Worm (Caenorhabditis elegans): ENCODE results near the gene Y70C5C.1.

DNA sequence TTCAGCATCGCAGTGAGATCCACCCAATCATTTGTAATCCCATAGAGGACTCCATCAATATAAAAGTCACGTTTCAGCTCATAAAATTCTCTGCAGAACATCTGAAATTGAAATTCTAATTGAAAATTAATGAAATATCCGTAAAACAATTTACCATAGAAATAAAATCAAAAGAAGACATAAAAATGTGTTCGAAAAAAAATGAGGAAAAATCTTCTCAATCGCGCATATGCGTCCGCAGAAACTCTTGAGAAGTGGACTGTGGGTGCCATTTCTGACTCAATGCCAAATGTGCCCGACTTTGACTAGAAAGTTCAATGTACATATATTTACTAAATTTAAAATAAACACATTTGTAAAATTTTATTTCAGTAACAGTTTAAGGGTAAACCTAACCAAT is 31.5 kb upstream of the Y70C5C.1 start, which contains the start of gene F14F8.9:
- no peak for TF ChIP-seq sea-2 (GFP tag; IDR thresholded peaks at IDR 0.05)
- no peak for TF ChIP-seq die-1 (tag; optimal IDR thresholded peaks at IDR 0.05)
- TF ChIP-seq ceh-100 (GFP tag; IDR thresholded peaks at IDR 0.05) = no peak
- no peak for TF ChIP-seq zfh-2 (GFP tag; conservative IDR thresholded peaks at IDR 0.05)
- no peak for TF ChIP-seq snpc-4 (GFP tag; optimal IDR thresholded peaks at IDR 0.05)
- TF ChIP-seq snpc-4 (tag; optimal IDR thresholded peaks at IDR 0.05) = no peak
- TF ChIP-seq dox-1 (GFP tag; IDR thresholded peaks at IDR 0.05) = no peak
- no peak for TF ChIP-seq nhr-80 (tag; optimal IDR thresholded peaks at IDR 0.05)
- TF ChIP-seq D2030.7 (GFP tag; IDR thresholded peaks at IDR 0.05) = no peak
- TF ChIP-seq hlh-12 (tag; optimal IDR thresholded peaks at IDR 0.05) = no peak
- no peak for TF ChIP-seq F49E8.2 (tag; optimal IDR thresholded peaks at IDR 0.05; ENCODE audit: insufficient read depth)
- no peak for TF ChIP-seq ZK185.1 (tag; optimal IDR thresholded peaks at IDR 0.05; ENCODE audit: poor library complexity, severe bottlenecking)
- no peak for TF ChIP-seq ztf-28 (GFP tag; IDR thresholded peaks at IDR 0.05)
- TF ChIP-seq ztf-26 (tag; optimal IDR thresholded peaks at IDR 0.05) = no peak

All from whole organism, young adult.